Worm (Caenorhabditis elegans) whole organism, young adult: ENCODE results near the gene col-68.

Experiments used
- C17E4.6 ChIP-seq: fragments of 200-800 bp; sonication (Bioruptor generic); IDR thresholded peaks from 2 replicates; pipeline ENCODE4 v1.3.6; 2022; ENCODE audit warnings: missing genetic modification reagents, missing genetic modification characterization, missing compliant biosample characterization
- F10E7.11 ChIP-seq: sonication (generic microtip); optimal IDR thresholded peaks from 2 replicates; lab custom pipeline; 2017; ENCODE audit warnings: mild to moderate bottlenecking, missing genetic modification characterization, moderate library complexity, missing compliant biosample characterization
- F49E8.2 ChIP-seq: sonication (generic microtip); optimal IDR thresholded peaks from 3 replicates; lab custom pipeline; 2017; ENCODE audit warnings: missing genetic modification characterization, mild to moderate bottlenecking, missing compliant biosample characterization, antibody characterized with exemption, moderate library complexity; ENCODE audit not compliant: insufficient read depth
- F57C9.4 ChIP-seq: sonication (generic microtip); optimal IDR thresholded peaks from 2 replicates; lab custom pipeline; 2017; ENCODE audit warnings: mild to moderate bottlenecking, missing genetic modification characterization, missing compliant biosample characterization
- K11D2.4 ChIP-seq: fragments of 200-800 bp; sonication (Bioruptor generic); IDR thresholded peaks from 2 replicates; pipeline ENCODE4 v1.3.6; 2022; ENCODE audit warnings: missing genetic modification reagents, missing genetic modification characterization, missing compliant biosample characterization
- K12H6.12 ChIP-seq: fragments of 200-800 bp; sonication (Bioruptor generic); optimal IDR thresholded peaks from 2 replicates; lab custom pipeline; 2018; ENCODE audit warnings: mild to moderate bottlenecking, missing genetic modification characterization, missing compliant biosample characterization
- T07F8.4 ChIP-seq: sonication (generic microtip); optimal IDR thresholded peaks from 2 replicates; lab custom pipeline; 2016; ENCODE audit warnings: mild to moderate bottlenecking, missing genetic modification characterization, moderate library complexity, missing compliant biosample characterization
- T26A5.8 ChIP-seq: sonication (generic microtip); optimal IDR thresholded peaks from 2 replicates; lab custom pipeline; 2016; ENCODE audit warnings: missing genetic modification characterization, missing compliant biosample characterization
- Y53G8AR.9 ChIP-seq: fragments of 200-800 bp; sonication (Bioruptor generic); conservative IDR thresholded peaks from 2 replicates; pipeline ENCODE4 v1.3.6; 2022; ENCODE audit warnings: missing genetic modification reagents, missing genetic modification characterization, missing compliant biosample characterization
- Y79H2A.3 ChIP-seq: fragments of 200-800 bp; sonication (Bioruptor generic); conservative IDR thresholded peaks from 2 replicates; pipeline ENCODE4 v1.3.6; 2022; ENCODE audit warnings: missing genetic modification reagents, missing genetic modification characterization, missing compliant biosample characterization
- ZK185.1 ChIP-seq: sonication (generic microtip); optimal IDR thresholded peaks from 2 replicates; lab custom pipeline; 2016; ENCODE audit warnings: mild to moderate bottlenecking, missing genetic modification characterization, missing compliant biosample characterization; ENCODE audit not compliant: poor library complexity, severe bottlenecking
- athp-1 ChIP-seq: sonication (generic microtip); optimal IDR thresholded peaks from 2 replicates; lab custom pipeline; 2017; ENCODE audit warnings: mild to moderate bottlenecking, missing genetic modification characterization, missing compliant biosample characterization
- attf-6 ChIP-seq: fragments of 200-800 bp; sonication (Bioruptor generic); IDR thresholded peaks from 2 replicates; pipeline ENCODE4 v1.3.6; 2022; ENCODE audit warnings: missing genetic modification reagents, missing genetic modification characterization, missing compliant biosample characterization
- bed-2 ChIP-seq: fragments of 200-800 bp; sonication (Bioruptor generic); IDR thresholded peaks from 2 replicates; pipeline ENCODE4 v1.3.6; 2022; ENCODE audit warnings: missing genetic modification reagents, missing genetic modification characterization, missing compliant biosample characterization
- dpff-1 ChIP-seq: sonication (generic microtip); optimal IDR thresholded peaks from 2 replicates; lab custom pipeline; 2017; ENCODE audit warnings: mild to moderate bottlenecking, missing genetic modification characterization, missing compliant biosample characterization
- egl-44 ChIP-seq: fragments of 200-800 bp; sonication (Bioruptor generic); IDR thresholded peaks from 2 replicates; pipeline ENCODE4 v1.3.6; 2022; ENCODE audit warnings: missing genetic modification reagents, missing genetic modification characterization, missing compliant biosample characterization
- him-1 ChIP-seq: sonication (generic microtip); optimal IDR thresholded peaks from 2 replicates; lab custom pipeline; 2016; ENCODE audit warnings: missing genotype, missing genetic modification reagents, missing genetic modification characterization, missing compliant biosample characterization
- hmg-1.2 ChIP-seq: fragments of 200-800 bp; sonication (Bioruptor generic); IDR thresholded peaks from 2 replicates; pipeline ENCODE4 v1.3.6; 2022; ENCODE audit warnings: missing genetic modification reagents, missing genetic modification characterization, missing compliant biosample characterization
- hsf-1 ChIP-seq: fragments of 200-800 bp; sonication (Bioruptor generic); IDR thresholded peaks from 2 replicates; pipeline ENCODE4 v1.3.6; 2022; ENCODE audit warnings: missing genetic modification reagents, missing genetic modification characterization, missing compliant biosample characterization
- lag-1 ChIP-seq: fragments of 200-800 bp; sonication (Bioruptor generic); IDR thresholded peaks from 2 replicates; pipeline ENCODE4 v1.3.6; 2022; ENCODE audit warnings: missing genetic modification reagents, missing genetic modification characterization, missing compliant biosample characterization
- let-526 ChIP-seq: fragments of 200-800 bp; sonication (Bioruptor generic); IDR thresholded peaks from 2 replicates; pipeline ENCODE4 v1.3.6; 2022; ENCODE audit warnings: missing genetic modification reagents, missing genetic modification characterization, missing compliant biosample characterization
- let-607 ChIP-seq, 2 experiments: fragments of 200-800 bp in 1 of 2; sonication (Bioruptor generic) in 1 of 2; sonication (generic microtip) in 1 of 2; optimal IDR thresholded peaks; 2 replicates each; lab custom pipeline; 2016 to 2018; ENCODE audit warnings: mild to moderate bottlenecking in 2 of 2, missing compliant biosample characterization in 2 of 2, missing genetic modification characterization in 2 of 2, moderate library complexity in 2 of 2, missing genotype in 1 of 2
- lsl-1 ChIP-seq: fragments of 200-800 bp; sonication (Bioruptor generic); optimal IDR thresholded peaks from 2 replicates; lab custom pipeline; 2018; ENCODE audit warnings: mild to moderate bottlenecking, missing genetic modification characterization, moderate library complexity, missing compliant biosample characterization
- madf-6 ChIP-seq: fragments of 200-800 bp; sonication (Bioruptor generic); IDR thresholded peaks from 2 replicates; pipeline ENCODE4 v1.3.6; 2022; ENCODE audit warnings: missing genetic modification reagents, missing genetic modification characterization, missing compliant biosample characterization
- madf-8 ChIP-seq: fragments of 200-800 bp; sonication (Bioruptor generic); conservative IDR thresholded peaks from 2 replicates; pipeline ENCODE4 v1.3.6; 2022; ENCODE audit warnings: missing genetic modification reagents, missing genetic modification characterization, missing compliant biosample characterization
- mcd-1 ChIP-seq: fragments of 200-800 bp; sonication (Bioruptor generic); IDR thresholded peaks from 2 replicates; pipeline ENCODE4 v1.3.6; 2022; ENCODE audit warnings: missing genetic modification reagents, missing genetic modification characterization, missing compliant biosample characterization
- mel-28 ChIP-seq: sonication (generic microtip); optimal IDR thresholded peaks from 2 replicates; lab custom pipeline; 2016; ENCODE audit warnings: borderline replicate concordance, mild to moderate bottlenecking, missing genetic modification characterization, missing compliant biosample characterization
- mxl-1 ChIP-seq: sonication (generic microtip); optimal IDR thresholded peaks from 2 replicates; lab custom pipeline; 2016; ENCODE audit warnings: missing genetic modification characterization, missing compliant biosample characterization
- nfya-1 ChIP-seq: sonication (generic microtip); optimal IDR thresholded peaks from 2 replicates; lab custom pipeline; 2017; ENCODE audit warnings: antibody characterized with exemption, missing compliant biosample characterization, missing genetic modification characterization, borderline replicate concordance; ENCODE audit not compliant: insufficient read depth
- nhr-120 ChIP-seq: fragments of 200-800 bp; sonication (Bioruptor generic); IDR thresholded peaks from 2 replicates; pipeline ENCODE4 v1.3.6; 2022; ENCODE audit warnings: missing genetic modification characterization, missing compliant biosample characterization
- nhr-80 ChIP-seq: sonication (generic microtip); optimal IDR thresholded peaks from 2 replicates; lab custom pipeline; 2016; ENCODE audit warnings: missing genetic modification characterization, missing compliant biosample characterization
- rcor-1 ChIP-seq: fragments of 200-800 bp; sonication (Bioruptor generic); IDR thresholded peaks from 2 replicates; pipeline ENCODE4 v1.3.6; 2022; ENCODE audit warnings: missing genetic modification reagents, missing genetic modification characterization, missing compliant biosample characterization
- repo-1 ChIP-seq: sonication (generic microtip); optimal IDR thresholded peaks from 2 replicates; lab custom pipeline; 2017; ENCODE audit warnings: mild to moderate bottlenecking, missing genetic modification characterization, missing compliant biosample characterization
- rpc-1 ChIP-seq, 2 experiments: fragments of 150-350 bp in 1 of 2; sonication (generic microtip) in 1 of 2; optimal IDR thresholded peaks; 2 replicates each; lab custom pipeline; 2014 to 2018; ENCODE audit warnings: missing biosample characterization in 1 of 2, missing genetic modification characterization in 1 of 2, missing genetic modification reagents in 1 of 2, missing genotype in 1 of 2
- snpc-1.3 ChIP-seq: sonication (generic microtip); optimal IDR thresholded peaks from 2 replicates; lab custom pipeline; 2017; ENCODE audit warnings: missing genetic modification characterization, mild to moderate bottlenecking, missing compliant biosample characterization, antibody characterized with exemption, moderate library complexity, missing genotype, missing genetic modification reagents; ENCODE audit not compliant: insufficient read depth
- snpc-4 ChIP-seq, 5 experiments: fragments of 150-350 bp in 1 of 5; sonication (generic microtip) in 4 of 5; optimal IDR thresholded peaks; 2 replicates each; lab custom pipeline; 2014 to 2018; ENCODE audit warnings: missing genetic modification characterization in 5 of 5, missing biosample characterization in 3 of 5, antibody characterized with exemption in 2 of 5, mild to moderate bottlenecking in 2 of 5, missing compliant biosample characterization in 2 of 5, missing genotype in 2 of 5, moderate library complexity in 2 of 5, missing genetic modification reagents in 1 of 5
- unc-130 ChIP-seq: sonication (generic microtip); optimal IDR thresholded peaks from 2 replicates; lab custom pipeline; 2016; ENCODE audit warnings: missing genetic modification reagents, missing genetic modification characterization, missing compliant biosample characterization
- zim-3 ChIP-seq: sonication (generic microtip); optimal IDR thresholded peaks from 2 replicates; lab custom pipeline; 2017; ENCODE audit warnings: mild to moderate bottlenecking, missing genetic modification characterization, moderate library complexity, missing compliant biosample characterization
- ztf-18 ChIP-seq: sonication (generic microtip); optimal IDR thresholded peaks from 2 replicates; lab custom pipeline; 2016; ENCODE audit warnings: missing genotype, mild to moderate bottlenecking, missing genetic modification characterization, missing compliant biosample characterization
- ztf-25 ChIP-seq: fragments of 200-800 bp; sonication (Bioruptor generic); IDR thresholded peaks from 2 replicates; pipeline ENCODE4 v1.3.6; 2022; ENCODE audit warnings: missing genetic modification reagents, missing genetic modification characterization, missing compliant biosample characterization
- ztf-26 ChIP-seq: sonication (generic microtip); optimal IDR thresholded peaks from 2 replicates; lab custom pipeline; 2017; ENCODE audit warnings: missing genetic modification characterization, missing compliant biosample characterization
- ztf-28 ChIP-seq: fragments of 200-800 bp; sonication (Bioruptor generic); IDR thresholded peaks from 2 replicates; pipeline ENCODE4 v1.3.6; 2022; ENCODE audit warnings: missing genetic modification reagents, missing genetic modification characterization, missing compliant biosample characterization

Gene col-68

ce11 chrII:107703-108102 lies 3.4 kb downstream of the col-68 start:
- no peak for TF ChIP-seq F57C9.4 (tag; lab: Kevin White, UChicago)
- no peak for TF ChIP-seq F49E8.2
- no peak for TF ChIP-seq ztf-26
- TF ChIP-seq T26A5.8 (tag; lab: Kevin White, UChicago): no peak
- no peak for TF ChIP-seq hsf-1 (GFP tag; lab: Robert Waterston, UW)
- no peak for TF ChIP-seq madf-6 (GFP tag; lab: Robert Waterston, UW)
- TF ChIP-seq nhr-120 (GFP tag; lab: Robert Waterston, UW): no peak
- TF ChIP-seq snpc-1.3 (tag; lab: Kevin White, UChicago): no peak

- no peak for TF ChIP-seq zim-3 (tag; lab: Kevin White, UChicago)
- TF ChIP-seq ztf-18 (tag; lab: Kevin White, UChicago): no peak
- TF ChIP-seq lag-1 (GFP tag; lab: Robert Waterston, UW): no peak
- no peak for TF ChIP-seq K12H6.12 (tag; lab: Kevin White, UChicago)
- TF ChIP-seq lsl-1: no peak
- no peak for TF ChIP-seq mcd-1 (GFP tag; lab: Robert Waterston, UW)
- TF ChIP-seq T07F8.4: no peak
- no peak for TF ChIP-seq rpc-1 (optimal IDR thresholded peaks at IDR 0.05; lab: Kevin White, UChicago)
- no peak for TF ChIP-seq rpc-1 (tag; optimal IDR thresholded peaks at IDR 0.05; lab: Kevin White, UChicago)
- TF ChIP-seq mxl-1 (tag; lab: Kevin White, UChicago): no peak
- no peak for TF ChIP-seq ZK185.1
- TF ChIP-seq Y79H2A.3 (GFP tag; lab: Robert Waterston, UW): no peak
- TF ChIP-seq ztf-25 (GFP tag; lab: Robert Waterston, UW): no peak
- TF ChIP-seq C17E4.6 (GFP tag; lab: Robert Waterston, UW): no peak
- no peak for TF ChIP-seq bed-2
- TF ChIP-seq Y53G8AR.9: no peak
- TF ChIP-seq him-1 (tag; lab: Kevin White, UChicago): no peak
Observed at ce11 chrII:108865-109264, 4.5 kb downstream of the col-68 start, which contains the start of gene C50D2.2. C50D2.2 (plus strand) TSS chrII:109165.

DNA sequence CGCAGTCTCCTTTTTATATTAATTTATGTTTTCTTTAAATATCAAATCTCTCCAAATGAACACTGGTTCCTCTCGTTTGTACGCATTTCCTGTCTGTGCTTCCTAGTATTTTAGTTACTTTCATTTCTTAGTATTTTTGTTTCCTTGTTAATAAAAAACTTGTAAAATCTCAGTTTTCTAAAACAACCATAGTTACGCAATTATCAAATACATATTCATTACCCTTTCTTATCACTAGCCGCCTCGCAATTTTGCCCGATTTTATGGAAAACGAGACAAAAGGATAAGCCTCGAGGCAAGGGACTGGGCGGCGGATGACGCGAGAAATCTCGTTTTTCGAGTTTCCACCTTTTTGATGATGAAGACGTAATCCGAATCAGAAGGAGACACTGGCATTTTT lies 6.9 kb downstream of the col-68 start, which contains the start of gene C50D2.1:
Gene C50D2.1, plus strand, starts transcription at position 301 of the 400 bp plus-strand sequence.
- TF ChIP-seq ztf-28 (GFP tag; lab: Robert Waterston, UW) (no peak), unc-130 (no peak), F10E7.11 (tag; lab: Kevin White, UChicago) (no peak), nfya-1 (no peak), C17E4.6 (GFP tag; lab: Robert Waterston, UW) (no peak), F49E8.2 (no peak), rcor-1 (GFP tag; lab: Robert Waterston, UW) (no peak), ztf-25 (GFP tag; lab: Robert Waterston, UW) (no peak)

ce11 chrII:112231-112630 lies 7.9 kb downstream of the col-68 start:
- TF ChIP-seq hmg-1.2 (GFP tag; lab: Robert Waterston, UW) (no peak), mxl-1 (tag; lab: Kevin White, UChicago) (no peak), repo-1 (tag; lab: Kevin White, UChicago) (no peak), madf-8 (GFP tag; lab: Robert Waterston, UW) (no peak), let-526 (no peak), K11D2.4 (no peak), Y79H2A.3 (GFP tag; lab: Robert Waterston, UW) (no peak), let-607 (tag; optimal IDR thresholded peaks at IDR 0.05; lab: Kevin White, UChicago) (no peak), snpc-4 (GFP tag; optimal IDR thresholded peaks at IDR 0.05; lab: Kevin White, UChicago) (no peak), snpc-4 (tag; optimal IDR thresholded peaks at IDR 0.05; lab: Kevin White, UChicago) (no peak), mel-28 (tag; lab: Kevin White, UChicago) (no peak), rcor-1 (GFP tag; lab: Robert Waterston, UW) (no peak), dpff-1 (tag; lab: Kevin White, UChicago) (no peak), ztf-25 (GFP tag; lab: Robert Waterston, UW) (no peak), attf-6 (no peak), athp-1 (no peak), nhr-80 (no peak), egl-44 (GFP tag; lab: Robert Waterston, UW) (no peak)
